Fruit fly (Drosophila melanogaster) whole organism, prepupa: ENCODE data around the gene CG32719.

Experiments
- CG31627 ChIP-seq: fragments of 200-800 bp; sonication (Bioruptor generic); optimal IDR thresholded peaks from 3 replicates; lab custom pipeline; 2016; ENCODE audit warnings: missing biosample characterization, missing genetic modification characterization
- CG32006 ChIP-seq: fragments of 200-800 bp; sonication (Bioruptor generic); optimal IDR thresholded peaks from 3 replicates; lab custom pipeline; 2017; ENCODE audit warnings: missing biosample characterization, mild to moderate bottlenecking, missing genetic modification characterization
- CG7368 ChIP-seq: fragments of 200-800 bp; sonication (Bioruptor generic); optimal IDR thresholded peaks from 3 replicates; lab custom pipeline; 2016; ENCODE audit warnings: missing biosample characterization, missing genetic modification characterization
- CG8319 ChIP-seq: fragments of 200-800 bp; sonication (Bioruptor generic); optimal IDR thresholded peaks from 3 replicates; lab custom pipeline; 2016; ENCODE audit warnings: missing biosample characterization, missing genetic modification characterization
- CG8632 ChIP-seq: fragments of 200-800 bp; sonication (Bioruptor generic); optimal IDR thresholded peaks from 3 replicates; lab custom pipeline; 2016; ENCODE audit warnings: missing biosample characterization, missing genetic modification characterization
- CG9139 ChIP-seq: fragments of 200-800 bp; sonication (Bioruptor generic); optimal IDR thresholded peaks from 3 replicates; lab custom pipeline; 2017; ENCODE audit warnings: missing biosample characterization, mild to moderate bottlenecking, missing genetic modification characterization
- Eip78C ChIP-seq: fragments of 200-800 bp; sonication (Bioruptor generic); peaks from one replicate; lab custom pipeline; 2016; ENCODE audit warnings: missing biosample characterization, missing genetic modification characterization
- Ets21C ChIP-seq: fragments of 200-800 bp; sonication (Bioruptor generic); optimal IDR thresholded peaks from 3 replicates; lab custom pipeline; 2016; ENCODE audit warnings: missing biosample characterization, missing genetic modification characterization
- Hr4 ChIP-seq: fragments of 200-800 bp; sonication (Bioruptor generic); optimal IDR thresholded peaks from 3 replicates; lab custom pipeline; 2016; ENCODE audit warnings: missing biosample characterization, missing genetic modification characterization
- Sox14 ChIP-seq: fragments of 200-800 bp; sonication (Bioruptor generic); optimal IDR thresholded peaks from 3 replicates; lab custom pipeline; 2016; ENCODE audit warnings: missing biosample characterization, missing genetic modification characterization
- Sox15 ChIP-seq: fragments of 200-800 bp; sonication (Bioruptor generic); optimal IDR thresholded peaks from 3 replicates; lab custom pipeline; 2016; ENCODE audit warnings: missing biosample characterization, missing genetic modification characterization
- acj6 ChIP-seq: fragments of 200-800 bp; sonication (Bioruptor generic); optimal IDR thresholded peaks from 3 replicates; lab custom pipeline; 2016; ENCODE audit warnings: missing biosample characterization, missing genetic modification characterization
- dac ChIP-seq: fragments of 200-800 bp; sonication (Bioruptor generic); optimal IDR thresholded peaks from 2 replicates; lab custom pipeline; 2017; ENCODE audit warnings: missing biosample characterization, mild to moderate bottlenecking, missing genetic modification characterization
- dsx ChIP-seq: fragments of 200-800 bp; optimal IDR thresholded peaks from 3 replicates; lab custom pipeline; 2019; ENCODE audit warnings: missing biosample characterization, mild to moderate bottlenecking, missing genetic modification characterization, moderate library complexity; ENCODE audit not compliant: poor library complexity, severe bottlenecking
- fkh ChIP-seq: fragments of 200-800 bp; sonication (Bioruptor generic); optimal IDR thresholded peaks from 3 replicates; lab custom pipeline; 2017; ENCODE audit warnings: missing biosample characterization, mild to moderate bottlenecking, missing genetic modification characterization, moderate library complexity
- spab ChIP-seq: fragments of 200-800 bp; sonication (Bioruptor generic); optimal IDR thresholded peaks from 2 replicates; lab custom pipeline; 2017; ENCODE audit warnings: missing biosample characterization, mild to moderate bottlenecking, missing genetic modification characterization, missing genetic modification reagents

CG32719 gene

DNA sequence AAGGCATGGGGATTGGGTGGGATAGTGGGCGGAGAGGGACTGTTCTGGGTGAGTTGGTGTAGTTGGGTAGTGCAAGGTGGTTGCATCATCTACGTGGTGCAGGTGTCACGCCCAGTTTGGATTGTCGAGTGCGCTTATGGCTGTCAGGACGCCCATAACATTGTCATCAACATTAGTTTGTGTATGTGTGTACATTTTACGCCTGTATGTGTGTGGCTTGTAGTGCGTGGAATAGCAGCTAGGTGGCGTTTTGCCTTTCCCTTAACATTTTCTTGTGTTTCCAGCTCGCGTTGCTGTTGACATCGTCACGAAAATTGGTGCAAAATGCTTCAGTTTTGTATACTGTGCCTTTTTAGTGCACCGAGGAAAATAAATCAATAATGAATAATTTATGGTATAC lies 81.5 kb downstream of the CG32719 start:
- no peak for TF ChIP-seq Sox15 (GFP tag; lab: Kevin White, UChicago)
- TF ChIP-seq CG7368: no peak
- no peak for TF ChIP-seq CG31627 (GFP tag; lab: Kevin White, UChicago)
- TF ChIP-seq dsx (GFP tag; lab: Kevin White, UChicago): no peak
- no peak for TF ChIP-seq Sox14 (GFP tag; lab: Kevin White, UChicago)
- TF ChIP-seq acj6 (GFP tag; lab: Kevin White, UChicago): no peak
- no peak for TF ChIP-seq spab (GFP tag; lab: Kevin White, UChicago)
- no peak for TF ChIP-seq fkh (GFP tag; lab: Kevin White, UChicago)
- no peak for TF ChIP-seq dac (GFP tag; lab: Kevin White, UChicago)
- no peak for TF ChIP-seq CG32006
- TF ChIP-seq Eip78C (GFP tag; lab: Kevin White, UChicago): no peak

DNA sequence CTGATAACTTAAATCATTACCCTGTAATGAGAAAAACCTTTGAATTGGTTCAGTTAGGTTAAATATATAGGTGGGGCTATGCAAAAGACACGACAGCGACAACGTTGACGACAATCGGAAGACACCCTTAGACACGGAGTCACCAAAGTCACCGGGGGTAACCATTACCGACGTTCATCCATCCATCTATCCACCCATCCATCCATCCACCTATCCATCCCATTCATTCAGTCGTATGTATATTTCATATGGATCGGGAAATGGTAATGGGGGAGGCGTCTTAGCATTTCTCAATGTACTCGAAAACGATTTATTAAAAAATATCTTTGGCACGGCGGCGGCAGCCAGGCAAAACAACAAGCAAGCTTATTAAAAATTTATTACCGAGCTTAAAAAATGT lies 85.7 kb downstream of the CG32719 start:
- TF ChIP-seq Ets21C: no peak
- no peak for TF ChIP-seq CG8632
- TF ChIP-seq CG8319 (GFP tag; lab: Kevin White, UChicago): no peak
- TF ChIP-seq CG9139 (GFP tag; lab: Kevin White, UChicago): no peak
- no peak for TF ChIP-seq dac (GFP tag; lab: Kevin White, UChicago)
- no peak for TF ChIP-seq Sox14 (GFP tag; lab: Kevin White, UChicago)
- TF ChIP-seq Hr4: no peak
